Worm (Caenorhabditis elegans) whole organism, L4 larva: ENCODE data around the gene let-767.
A peak's percentile ranks its signal among the peaks of the same experiment; 100 is the strongest.

Experiments
- Y105C5A.15 ChIP-seq: fragments of 200-800 bp; sonication (Bioruptor generic); IDR thresholded peaks from 2 replicates; pipeline ENCODE4 v1.3.6; 2022; ENCODE audit warnings: missing genetic modification characterization, missing compliant biosample characterization
- ZK546.5 ChIP-seq, 2 experiments: sonication (generic microtip); optimal IDR thresholded peaks; 2 replicates each; lab custom pipeline; 2017; ENCODE audit warnings: missing biosample characterization in 2 of 2, missing genetic modification characterization in 2 of 2
- aha-1 ChIP-seq: fragments of 150-350 bp; peaks from one replicate; lab custom pipeline; 2014; ENCODE audit warnings: missing biosample characterization, missing genetic modification characterization
- arid-1 ChIP-seq: fragments of 200-800 bp; sonication (Bioruptor generic); conservative IDR thresholded peaks from 2 replicates; pipeline ENCODE4 v1.3.6; 2022; ENCODE audit warnings: missing genetic modification reagents, missing genetic modification characterization, missing compliant biosample characterization
- ceh-28 ChIP-seq: fragments of 150-350 bp; optimal IDR thresholded peaks from 2 replicates; lab custom pipeline; 2014; ENCODE audit warnings: missing biosample characterization, missing genetic modification reagents, missing genetic modification characterization
- ceh-32 ChIP-seq: sonication (generic microtip); optimal IDR thresholded peaks from 2 replicates; lab custom pipeline; 2016; ENCODE audit warnings: mild to moderate bottlenecking, missing genetic modification characterization, missing compliant biosample characterization; ENCODE audit not compliant: poor library complexity
- ces-1 ChIP-seq: fragments of 150-350 bp; sonication (generic microtip); optimal IDR thresholded peaks from 4 replicates; lab custom pipeline; 2014; ENCODE audit warnings: missing biosample characterization, missing genetic modification reagents, missing genetic modification characterization
- ctbp-1 ChIP-seq: fragments of 200-800 bp; sonication (Bioruptor generic); IDR thresholded peaks from 2 replicates; pipeline ENCODE4 v1.3.6; 2022; ENCODE audit warnings: missing genetic modification reagents, missing genetic modification characterization, missing compliant biosample characterization
- dmd-8 ChIP-seq: fragments of 200-800 bp; sonication (Bioruptor generic); IDR thresholded peaks from 2 replicates; pipeline ENCODE4 v1.3.6; 2022; ENCODE audit warnings: missing genetic modification characterization, missing compliant biosample characterization
- dve-1 ChIP-seq: sonication (generic microtip); optimal IDR thresholded peaks from 2 replicates; lab custom pipeline; 2017; ENCODE audit warnings: antibody characterized with exemption, mild to moderate bottlenecking, missing genetic modification characterization, missing compliant biosample characterization; ENCODE audit not compliant: insufficient read depth
- egl-27 ChIP-seq: sonication (generic microtip); optimal IDR thresholded peaks from 3 replicates; lab custom pipeline; 2017; ENCODE audit warnings: missing biosample characterization, missing genetic modification reagents, missing genetic modification characterization
- fkh-10 ChIP-seq: fragments of 150-350 bp; optimal IDR thresholded peaks from 2 replicates; lab custom pipeline; 2014; ENCODE audit warnings: missing biosample characterization, missing genetic modification reagents, missing genetic modification characterization
- jun-1 ChIP-seq: fragments of 150-350 bp; optimal IDR thresholded peaks from 2 replicates; lab custom pipeline; 2014; ENCODE audit warnings: missing biosample characterization, missing genetic modification reagents, missing genetic modification characterization
- lin-1 ChIP-seq: fragments of 200-800 bp; sonication (Bioruptor generic); IDR thresholded peaks from 2 replicates; pipeline ENCODE4 v1.3.6; 2022; ENCODE audit warnings: missing genetic modification reagents, missing genetic modification characterization, missing compliant biosample characterization
- lin-39 ChIP-seq: fragments of 150-350 bp; optimal IDR thresholded peaks from 2 replicates; lab custom pipeline; 2014; ENCODE audit warnings: missing biosample characterization, missing genetic modification reagents, missing genetic modification characterization
- mdl-1 ChIP-seq, 2 experiments: fragments of 150-350 bp in 1 of 2; sonication (generic microtip) in 1 of 2; optimal IDR thresholded peaks; 2 replicates each; lab custom pipeline; 2014 to 2017; ENCODE audit warnings: missing biosample characterization in 2 of 2, missing genetic modification characterization in 2 of 2
- mes-2 ChIP-seq: sonication (generic microtip); optimal IDR thresholded peaks from 2 replicates; lab custom pipeline; 2016; ENCODE audit warnings: missing genotype, mild to moderate bottlenecking, missing genetic modification characterization, missing compliant biosample characterization; ENCODE audit not compliant: poor library complexity, severe bottlenecking
- nhr-10 ChIP-seq: fragments of 150-350 bp; optimal IDR thresholded peaks from 2 replicates; lab custom pipeline; 2014; ENCODE audit warnings: missing biosample characterization, missing genetic modification characterization
- nhr-237 ChIP-seq: sonication (generic microtip); optimal IDR thresholded peaks from 2 replicates; lab custom pipeline; 2017; ENCODE audit warnings: missing biosample characterization, missing genetic modification characterization
- nhr-28 ChIP-seq: fragments of 150-350 bp; optimal IDR thresholded peaks from 2 replicates; lab custom pipeline; 2014; ENCODE audit warnings: missing biosample characterization, missing genetic modification characterization
- rbr-2 ChIP-seq: sonication (generic microtip); optimal IDR thresholded peaks from 2 replicates; lab custom pipeline; 2016; ENCODE audit warnings: missing genotype, missing genetic modification characterization, missing compliant biosample characterization
- snpc-4 ChIP-seq: fragments of 150-350 bp; optimal IDR thresholded peaks from 2 replicates; lab custom pipeline; 2014; ENCODE audit warnings: missing biosample characterization, missing genetic modification characterization
- unc-39 ChIP-seq: sonication (generic microtip); optimal IDR thresholded peaks from 2 replicates; lab custom pipeline; 2017; ENCODE audit warnings: missing biosample characterization, missing genetic modification characterization
- unc-62 ChIP-seq, 3 experiments: fragments of 150-350 bp in 1 of 3; sonication (generic microtip); optimal IDR thresholded peaks in 2 of 3; peaks in 1 of 3; 1 replicate in 1 of 3; 2 replicates in 2 of 3; lab custom pipeline; 2014 to 2017; ENCODE audit warnings: missing biosample characterization in 3 of 3, missing genetic modification characterization in 3 of 3, missing genetic modification reagents in 3 of 3, missing genotype in 1 of 3
- zip-2 ChIP-seq: fragments of 150-350 bp; optimal IDR thresholded peaks from 2 replicates; lab custom pipeline; 2014; ENCODE audit warnings: missing biosample characterization, missing genetic modification characterization

let-767 gene

DNA sequence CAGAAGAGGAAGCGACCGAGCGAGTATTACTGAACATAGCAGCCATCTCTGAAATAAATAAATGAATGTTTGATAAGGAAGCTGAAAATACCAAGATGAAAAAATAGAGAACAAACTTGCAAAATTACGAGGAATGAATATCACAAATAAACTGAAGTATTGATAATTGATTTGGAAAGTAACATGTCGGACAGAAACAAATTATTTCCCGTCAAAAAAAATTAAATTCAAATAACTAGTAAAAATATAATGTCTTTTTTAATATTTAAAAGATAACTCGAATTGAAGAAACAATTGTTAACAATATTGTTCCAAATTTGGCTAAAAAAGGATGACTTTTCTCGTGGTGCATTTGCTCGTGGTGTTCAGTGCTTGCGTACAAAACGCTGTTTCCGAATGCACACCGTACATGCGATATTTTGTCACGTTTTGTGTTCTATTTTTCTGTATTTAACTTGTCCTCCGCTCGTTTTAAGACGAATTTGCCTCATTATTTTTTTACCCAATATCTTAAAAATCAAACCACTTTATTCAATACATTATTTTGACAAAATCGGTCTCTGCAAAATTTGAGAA lies 2.2 kb upstream of the let-767 start, which contains the start of gene rpn-13 (continued):
- TF ChIP-seq unc-62 (GFP tag; optimal IDR thresholded peaks at IDR 0.05 in 1 of 2; lab: Kevin White, UChicago), result peak in 1 of 2 experiments; percentile 94
- no peak for TF ChIP-seq unc-62 (tag; optimal IDR thresholded peaks at IDR 0.05; lab: Kevin White, UChicago)
- TF ChIP-seq ceh-28 (tag; lab: Kevin White, UChicago), result no peak

DNA sequence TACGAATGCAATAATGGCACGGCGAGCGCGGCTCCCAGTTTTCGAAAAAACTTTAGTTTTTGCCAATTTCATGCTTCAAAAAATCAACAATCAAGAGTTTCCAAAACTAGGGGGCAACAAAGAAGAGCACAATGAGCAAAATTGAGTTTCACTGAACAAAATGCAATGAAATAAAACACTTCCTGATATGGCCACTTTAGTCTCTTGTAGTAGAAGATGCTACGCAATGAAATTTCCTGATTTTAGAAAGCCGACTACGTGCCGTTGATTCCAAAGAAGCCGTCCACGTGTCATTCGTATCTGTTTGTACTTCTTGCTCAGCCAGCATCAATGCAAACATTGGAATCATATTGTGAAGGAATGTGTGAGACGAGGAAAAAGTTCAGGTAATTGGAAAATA lies 5.4 kb downstream of the let-767 start:
- TF ChIP-seq ceh-32 (tag; lab: Kevin White, UChicago) (no peak), fkh-10 (GFP tag; lab: Kevin White, UChicago) (peak; percentile 24)

DNA sequence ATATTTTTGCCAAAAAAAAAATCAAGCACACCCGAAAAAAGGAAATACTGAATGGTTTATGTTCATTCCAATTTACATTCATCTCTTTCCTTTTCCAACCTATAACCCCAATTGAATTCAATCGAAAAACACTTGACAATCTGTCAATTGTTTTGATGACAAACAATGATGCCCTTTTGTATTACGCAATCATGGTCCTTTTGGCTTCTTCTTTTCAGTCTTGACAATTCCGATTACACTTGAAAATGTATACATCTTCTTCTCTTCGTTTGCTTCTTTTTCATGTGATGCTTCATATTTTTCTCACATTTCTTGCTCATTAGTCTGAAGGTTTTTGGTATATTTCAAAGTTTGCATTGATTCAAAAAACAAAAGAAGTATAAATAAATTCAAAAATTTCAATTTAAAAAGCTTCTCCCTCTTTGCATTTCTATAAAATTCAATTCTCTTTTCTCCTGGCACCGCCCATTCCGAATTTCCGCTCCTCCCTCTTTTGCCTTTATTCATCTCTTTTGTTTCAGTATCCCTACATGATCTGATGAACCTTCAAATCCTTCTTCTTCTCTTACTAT lies 8.5 kb downstream of the let-767 start, which contains the start of gene C56G2.4:
Gene C56G2.4, plus strand, starts transcription at position 522 of the 572 bp plus-strand sequence.
- no peak for TF ChIP-seq snpc-4
- TF ChIP-seq rbr-2 (tag; lab: Kevin White, UChicago), result no peak
- no peak for TF ChIP-seq lin-1 (GFP tag; lab: Robert Waterston, UW)
- no peak for TF ChIP-seq jun-1 (tag; lab: Kevin White, UChicago)
- TF ChIP-seq unc-39 (tag; lab: Kevin White, UChicago), result no peak
- TF ChIP-seq nhr-28 (tag; lab: Kevin White, UChicago), result no peak
- TF ChIP-seq nhr-10 (tag; lab: Kevin White, UChicago), result no peak

- no peak for TF ChIP-seq egl-27 (tag; lab: Kevin White, UChicago)
- no peak for TF ChIP-seq dmd-8 (GFP tag; lab: Robert Waterston, UW)
- TF ChIP-seq mes-2, result no peak
- no peak for TF ChIP-seq nhr-237 (tag; lab: Kevin White, UChicago)
- TF ChIP-seq unc-62 (GFP tag; optimal IDR thresholded peaks at IDR 0.05 in 1 of 2; lab: Kevin White, UChicago), result peak in 1 of 2 experiments; percentile 38
- TF ChIP-seq unc-62 (tag; optimal IDR thresholded peaks at IDR 0.05; lab: Kevin White, UChicago), result no peak
Measured at ce11 chrIII:6324139-6324538, 15.6 kb downstream of the let-767 start, which contains the start of gene C56G2.5. Gene C56G2.5, minus strand, starts transcription at chrIII:6324239.

DNA sequence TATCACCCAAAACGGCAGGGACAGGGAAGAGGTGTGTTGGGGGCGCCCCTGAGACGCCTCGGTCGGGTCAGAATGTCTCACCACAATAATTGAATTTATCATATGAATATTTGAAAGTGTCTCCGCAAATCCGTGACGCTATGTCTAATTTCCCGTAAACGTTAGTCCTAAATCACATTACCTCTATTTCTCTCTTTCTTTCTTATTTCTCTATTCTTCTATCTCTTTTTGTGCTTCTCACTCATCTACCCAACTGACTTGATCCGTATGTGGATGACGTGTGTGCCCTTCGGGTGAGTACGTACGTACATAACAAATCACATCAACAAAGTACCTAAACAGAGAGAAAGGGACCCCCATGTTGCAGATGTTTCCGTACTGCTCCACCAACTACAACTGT lies 22.4 kb downstream of the let-767 start:
- peak; percentile 92 for TF ChIP-seq fkh-10 (GFP tag; lab: Kevin White, UChicago)
- TF ChIP-seq lin-39 (tag; lab: Kevin White, UChicago), result no peak
- no peak for TF ChIP-seq mdl-1 (tag; optimal IDR thresholded peaks at IDR 0.05; lab: Kevin White, UChicago)
- TF ChIP-seq ZK546.5 (tag; optimal IDR thresholded peaks at IDR 0.05; lab: Kevin White, UChicago), result no peak
- peak in 1 of 2 experiments; percentile 8 for TF ChIP-seq unc-62 (GFP tag; optimal IDR thresholded peaks at IDR 0.05 in 1 of 2; lab: Kevin White, UChicago)
- no peak for TF ChIP-seq unc-62 (tag; optimal IDR thresholded peaks at IDR 0.05; lab: Kevin White, UChicago)
- peak; percentile 93 for TF ChIP-seq ces-1
- no peak for TF ChIP-seq arid-1
- TF ChIP-seq ctbp-1 (GFP tag; lab: Robert Waterston, UW), result peak; percentile 64; the same call in 1 of the 2 replicates

- TF ChIP-seq dve-1 (tag; lab: Kevin White, UChicago) (no peak), Y105C5A.15 (GFP tag; lab: Robert Waterston, UW) (no peak), aha-1 (tag; lab: Kevin White, UChicago) (peak; percentile 93)
Measured at ce11 chrIII:6316795-6317194, 23.0 kb downstream of the let-767 start.

- peak in 1 of 2 experiments; percentile 98 for TF ChIP-seq unc-62 (GFP tag; optimal IDR thresholded peaks at IDR 0.05 in 1 of 2; lab: Kevin White, UChicago)
- no peak for TF ChIP-seq unc-62 (tag; optimal IDR thresholded peaks at IDR 0.05; lab: Kevin White, UChicago)
- no peak for TF ChIP-seq zip-2 (tag; lab: Kevin White, UChicago)
Measured at ce11 chrIII:6315515-6315914, 24.3 kb downstream of the let-767 start.
